Worm (Caenorhabditis elegans): ENCODE results near the gene mul-1.

mul-1 gene

ce11 chrIV:4167296-4167695, 44.3 kb upstream of the mul-1 start:
- no peak for TF ChIP-seq sox-2 (GFP tag; IDR thresholded peaks at IDR 0.05)
- TF ChIP-seq unc-42 (tag; optimal IDR thresholded peaks at IDR 0.05), result no peak
- TF ChIP-seq Y22D7AL.16 (tag; optimal IDR thresholded peaks at IDR 0.05), result no peak
- TF ChIP-seq ceh-48 (tag; optimal IDR thresholded peaks at IDR 0.05), result no peak
- no peak for TF ChIP-seq tbx-2 (tag; optimal IDR thresholded peaks at IDR 0.05)
- no peak for TF ChIP-seq che-1 (tag; optimal IDR thresholded peaks at IDR 0.05)
- TF ChIP-seq sox-4 (tag; optimal IDR thresholded peaks at IDR 0.05), result no peak
- no peak for TF ChIP-seq ets-4 (tag; optimal IDR thresholded peaks at IDR 0.05)
- no peak for TF ChIP-seq ref-2 (tag; optimal IDR thresholded peaks at IDR 0.05)
- TF ChIP-seq hlh-30 (tag; optimal IDR thresholded peaks at IDR 0.05; ENCODE audit: insufficient read depth), result no peak
- no peak for TF ChIP-seq ztf-16 (tag; optimal IDR thresholded peaks at IDR 0.05)
- TF ChIP-seq ceh-9 (tag; optimal IDR thresholded peaks at IDR 0.05), result no peak
- TF ChIP-seq ceh-6 (GFP tag; optimal IDR thresholded peaks at IDR 0.05), result no peak
- no peak for TF ChIP-seq C38D4.7 (GFP tag; optimal IDR thresholded peaks at IDR 0.05)
- no peak for TF ChIP-seq nhr-11 (tag; optimal IDR thresholded peaks at IDR 0.05)
- TF ChIP-seq madf-2 (tag; optimal IDR thresholded peaks at IDR 0.05), result no peak
- no peak for TF ChIP-seq ceh-31 (tag; optimal IDR thresholded peaks at IDR 0.05)

ce11 chrIV:4164392-4164791, 41.4 kb upstream of the mul-1 start, which contains the start of gene scrm-8:
scrm-8 (plus strand) TSS chrIV:4164692.
- TF ChIP-seq fax-1 (tag; optimal IDR thresholded peaks at IDR 0.05), result no peak
- TF ChIP-seq fkh-6 (tag; optimal IDR thresholded peaks at IDR 0.05), result no peak
- no peak for TF ChIP-seq unc-86 (tag; optimal IDR thresholded peaks at IDR 0.05)
- TF ChIP-seq madf-2 (tag; optimal IDR thresholded peaks at IDR 0.05), result no peak
- no peak for TF ChIP-seq ref-2 (tag; optimal IDR thresholded peaks at IDR 0.05)
- no peak for TF ChIP-seq eyg-1 (tag; optimal IDR thresholded peaks at IDR 0.05)
- TF ChIP-seq ceh-22 (tag; optimal IDR thresholded peaks at IDR 0.05), result no peak
- no peak for TF ChIP-seq ceh-45 (GFP tag; IDR thresholded peaks at IDR 0.05)
- no peak for TF ChIP-seq rnt-1 (tag; optimal IDR thresholded peaks at IDR 0.05)
- no peak for TF ChIP-seq dmd-4 (tag; optimal IDR thresholded peaks at IDR 0.05; ENCODE audit: borderline replicate concordance)
- no peak for TF ChIP-seq unc-42 (tag; optimal IDR thresholded peaks at IDR 0.05)
- TF ChIP-seq ceh-18 (tag; optimal IDR thresholded peaks at IDR 0.05), result no peak

DNA sequence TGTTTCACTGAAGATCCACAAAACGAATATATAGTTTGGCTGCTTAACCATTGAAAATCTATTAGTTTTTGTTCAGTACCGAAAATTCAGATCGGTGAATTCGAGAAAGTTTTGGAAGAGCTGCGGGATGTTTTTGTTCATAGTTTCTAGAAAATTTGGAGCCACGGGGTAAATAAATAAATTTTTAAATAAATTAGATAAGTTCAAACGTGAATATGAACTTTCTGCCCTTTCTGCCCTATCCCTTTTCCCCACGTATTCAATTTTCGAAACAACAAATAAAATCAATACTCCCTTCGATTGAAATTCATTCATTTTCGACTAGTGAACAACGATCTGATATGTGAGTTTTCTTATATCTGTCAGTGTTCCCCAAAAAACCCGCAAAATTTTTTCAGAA, 39.2 kb upstream of the mul-1 start, which contains the start of gene scrm-5:
scrm-5 (plus strand) TSS at position 301 of the 400 bp plus-strand sequence.
- TF ChIP-seq ceh-30 (tag; optimal IDR thresholded peaks at IDR 0.05) (no peak), fkh-10 (GFP tag; optimal IDR thresholded peaks at IDR 0.05) (no peak), K02D7.2 (tag; optimal IDR thresholded peaks at IDR 0.05) (no peak), pat-9 (tag; optimal IDR thresholded peaks at IDR 0.05) (no peak), sox-4 (tag; optimal IDR thresholded peaks at IDR 0.05) (no peak), dmd-4 (tag; optimal IDR thresholded peaks at IDR 0.05; ENCODE audit: borderline replicate concordance) (no peak), ceh-2 (tag; optimal IDR thresholded peaks at IDR 0.05) (no peak), sox-2 (GFP tag; IDR thresholded peaks at IDR 0.05) (no peak), sdc-2 (tag; optimal IDR thresholded peaks at IDR 0.05) (no peak), tbx-7 (tag; optimal IDR thresholded peaks at IDR 0.05) (no peak), Y22D7AL.16 (tag; optimal IDR thresholded peaks at IDR 0.05) (no peak), unc-42 (tag; optimal IDR thresholded peaks at IDR 0.05) (no peak), ceh-48 (tag; optimal IDR thresholded peaks at IDR 0.05) (no peak)

- no peak for TF ChIP-seq fax-1 (tag; optimal IDR thresholded peaks at IDR 0.05)
- TF ChIP-seq ceh-6 (GFP tag; optimal IDR thresholded peaks at IDR 0.05), result no peak
- no peak for TF ChIP-seq pqm-1 (tag; optimal IDR thresholded peaks at IDR 0.05)
- TF ChIP-seq sox-4 (tag; optimal IDR thresholded peaks at IDR 0.05), result no peak
- TF ChIP-seq C38D4.7 (GFP tag; optimal IDR thresholded peaks at IDR 0.05), result no peak
Measured at ce11 chrIV:4154641-4155040, 31.7 kb upstream of the mul-1 start, which contains the start of gene K08D10.14. K08D10.14 (plus strand) TSS chrIV:4154941.

DNA sequence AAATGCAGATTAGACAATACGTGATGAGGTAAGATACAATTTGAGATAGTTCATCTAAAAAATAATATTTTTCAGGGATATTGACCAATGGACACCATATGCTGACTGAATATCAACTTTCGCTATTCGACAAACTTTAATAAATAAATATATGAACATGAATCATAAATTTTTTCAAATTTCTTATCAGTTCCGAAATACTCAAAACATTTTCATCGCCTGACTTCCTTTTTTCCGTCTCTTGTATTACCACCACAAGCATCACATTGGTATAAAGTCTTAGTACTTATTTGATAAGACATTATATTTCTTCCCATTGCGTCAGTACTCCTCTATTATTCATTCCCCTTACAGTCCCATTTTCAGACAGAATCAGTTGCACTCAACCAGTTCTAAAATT, 29.2 kb upstream of the mul-1 start, which contains the start of the genes K08D10.10 and R07C12.1:
K08D10.10 (plus strand) TSS at position 93 of the 400 bp plus-strand sequence.
R07C12.1 (plus strand) TSS at position 314 of the 400 bp plus-strand sequence.
- TF ChIP-seq Y22D7AL.16 (tag; optimal IDR thresholded peaks at IDR 0.05), result no peak
- TF ChIP-seq odd-2 (tag; optimal IDR thresholded peaks at IDR 0.05), result no peak
- no peak for TF ChIP-seq T23F11.4 (GFP tag; optimal IDR thresholded peaks at IDR 0.05)
- TF ChIP-seq pqm-1 (tag; optimal IDR thresholded peaks at IDR 0.05), result no peak
- TF ChIP-seq ceh-30 (tag; optimal IDR thresholded peaks at IDR 0.05), result no peak
- TF ChIP-seq ceh-2 (tag; optimal IDR thresholded peaks at IDR 0.05), result no peak
- no peak for TF ChIP-seq sdc-2 (tag; optimal IDR thresholded peaks at IDR 0.05)
- no peak for TF ChIP-seq hlh-8 (tag; optimal IDR thresholded peaks at IDR 0.05)
- TF ChIP-seq ceh-24 (tag; optimal IDR thresholded peaks at IDR 0.05), result no peak
- no peak for TF ChIP-seq unc-3 (GFP tag; conservative IDR thresholded peaks at IDR 0.05)
- TF ChIP-seq unc-3 (tag; optimal IDR thresholded peaks at IDR 0.05), result no peak
- no peak for TF ChIP-seq ztf-16 (tag; optimal IDR thresholded peaks at IDR 0.05)
- TF ChIP-seq npax-4 (tag; optimal IDR thresholded peaks at IDR 0.05), result no peak
- TF ChIP-seq C08G9.2 (tag; optimal IDR thresholded peaks at IDR 0.05), result no peak
- no peak for TF ChIP-seq ref-2 (tag; optimal IDR thresholded peaks at IDR 0.05)
- TF ChIP-seq sox-4 (tag; optimal IDR thresholded peaks at IDR 0.05), result no peak
- TF ChIP-seq pros-1 (tag; optimal IDR thresholded peaks at IDR 0.05), result no peak
- TF ChIP-seq K09A11.1 (tag; optimal IDR thresholded peaks at IDR 0.05; ENCODE audit: insufficient read depth), result no peak
- TF ChIP-seq gmeb-2 (tag; optimal IDR thresholded peaks at IDR 0.05), result no peak
